Fruit fly (Drosophila melanogaster) whole organism, embryonic: ENCODE results near the gene Ptp10D.

Source experiments
- Adf1 ChIP-seq: fragments of 200-800 bp; sonication (Bioruptor generic); IDR thresholded peaks from 2 replicates; pipeline ENCODE4 v1.3.6; 2022; ENCODE audit warnings: missing biosample characterization, missing genetic modification characterization
- Atf-2 ChIP-seq: fragments of 200-800 bp; sonication (Bioruptor generic); optimal IDR thresholded peaks from 2 replicates; lab custom pipeline; 2016; ENCODE audit warnings: missing biosample characterization, missing genetic modification characterization
- Bgb ChIP-seq: fragments of 200-800 bp; sonication (Bioruptor generic); IDR thresholded peaks from 2 replicates; pipeline ENCODE4 v1.3.6; 2022; ENCODE audit warnings: missing biosample characterization, missing genetic modification characterization; ENCODE audit not compliant: partially characterized antibody
- CG10267 ChIP-seq: fragments of 200-800 bp; sonication (Bioruptor generic); optimal IDR thresholded peaks from 2 replicates; lab custom pipeline; 2018; ENCODE audit warnings: missing biosample characterization, mild to moderate bottlenecking, missing genetic modification characterization, moderate library complexity
- CG10543 ChIP-seq: fragments of 200-800 bp; sonication (Bioruptor generic); optimal IDR thresholded peaks from 3 replicates; lab custom pipeline; 2017; ENCODE audit warnings: missing biosample characterization, mild to moderate bottlenecking, missing genetic modification characterization, moderate library complexity
- CG11085 ChIP-seq: fragments of 200-800 bp; sonication (Bioruptor generic); IDR thresholded peaks from 2 replicates; pipeline ENCODE4 v1.3.6; 2022; ENCODE audit warnings: missing biosample characterization, missing genetic modification characterization
- CG11398 ChIP-seq: fragments of 200-800 bp; sonication (Bioruptor generic); optimal IDR thresholded peaks from 2 replicates; lab custom pipeline; 2016; ENCODE audit warnings: missing biosample characterization, missing genetic modification characterization
- CG1233 ChIP-seq: fragments of 200-800 bp; sonication (Bioruptor generic); optimal IDR thresholded peaks from 4 replicates; lab custom pipeline; 2018; ENCODE audit warnings: missing biosample characterization, mild to moderate bottlenecking, missing genetic modification characterization
- CG12391 ChIP-seq: fragments of 200-800 bp; sonication (Bioruptor generic); optimal IDR thresholded peaks from 3 replicates; lab custom pipeline; 2018; ENCODE audit warnings: missing biosample characterization, mild to moderate bottlenecking, missing genetic modification characterization, moderate library complexity
- CG14710 ChIP-seq: fragments of 200-800 bp; sonication (Bioruptor generic); optimal IDR thresholded peaks from 3 replicates; lab custom pipeline; 2019; ENCODE audit warnings: missing biosample characterization, mild to moderate bottlenecking, missing genetic modification characterization, moderate library complexity
- CG14965 ChIP-seq: fragments of 200-800 bp; sonication (Bioruptor generic); optimal IDR thresholded peaks from 2 replicates; lab custom pipeline; 2016; ENCODE audit warnings: missing biosample characterization, missing genetic modification characterization, borderline replicate concordance
- CG1602 ChIP-seq: fragments of 200-800 bp; sonication (Bioruptor generic); optimal IDR thresholded peaks from 3 replicates; lab custom pipeline; 2016; ENCODE audit warnings: missing biosample characterization, missing genetic modification characterization
- CG17912 ChIP-seq: fragments of 200-800 bp; sonication (Bioruptor generic); optimal IDR thresholded peaks from 2 replicates; lab custom pipeline; 2018; ENCODE audit warnings: missing biosample characterization, mild to moderate bottlenecking, missing genetic modification characterization
- CG18764 ChIP-seq: fragments of 200-800 bp; sonication (Bioruptor generic); optimal IDR thresholded peaks from 3 replicates; lab custom pipeline; 2016; ENCODE audit warnings: missing biosample characterization, missing genetic modification characterization
- CG2202 ChIP-seq: fragments of 200-800 bp; sonication (Bioruptor generic); optimal IDR thresholded peaks from 2 replicates; lab custom pipeline; 2018; ENCODE audit warnings: missing biosample characterization, mild to moderate bottlenecking, missing genetic modification characterization
- CG3065 ChIP-seq: fragments of 200-800 bp; sonication (Bioruptor generic); optimal IDR thresholded peaks from 2 replicates; lab custom pipeline; 2016; ENCODE audit warnings: missing biosample characterization, missing genetic modification characterization
- CG3847 ChIP-seq: fragments of 200-800 bp; sonication (Bioruptor generic); IDR thresholded peaks from 2 replicates; pipeline ENCODE4 v1.3.6; 2022; ENCODE audit warnings: missing biosample characterization, missing genetic modification characterization
- CG42726 ChIP-seq: fragments of 200-800 bp; sonication (Bioruptor generic); IDR thresholded peaks from 2 replicates; pipeline ENCODE4 v1.3.6; 2022; ENCODE audit warnings: missing biosample characterization, missing genetic modification characterization; ENCODE audit not compliant: partially characterized antibody
- CG4617 ChIP-seq: fragments of 200-800 bp; sonication (Bioruptor generic); optimal IDR thresholded peaks from 3 replicates; lab custom pipeline; 2016; ENCODE audit warnings: missing biosample characterization, missing genetic modification characterization, borderline replicate concordance
- CG5180 ChIP-seq: fragments of 200-800 bp; sonication (Bioruptor generic); optimal IDR thresholded peaks from 3 replicates; lab custom pipeline; 2017; ENCODE audit warnings: missing biosample characterization, missing genetic modification characterization, mild to moderate bottlenecking, moderate library complexity, missing genetic modification reagents
- CG8478 ChIP-seq: fragments of >200 bp; optimal IDR thresholded peaks from 2 replicates; lab custom pipeline; 2018
- CG9817 ChIP-seq: fragments of 200-800 bp; sonication (Bioruptor generic); optimal IDR thresholded peaks from 2 replicates; lab custom pipeline; 2018; ENCODE audit warnings: missing biosample characterization, mild to moderate bottlenecking, missing genetic modification characterization, moderate library complexity
- CHES-1-like ChIP-seq: fragments of 200-800 bp; sonication (Bioruptor generic); optimal IDR thresholded peaks from 2 replicates; lab custom pipeline; 2016; ENCODE audit warnings: missing biosample characterization, missing genetic modification characterization
- Camta ChIP-seq: fragments of 200-800 bp; sonication (Bioruptor generic); optimal IDR thresholded peaks from 2 replicates; lab custom pipeline; 2016; ENCODE audit warnings: missing biosample characterization, missing genetic modification characterization
- Chrac-16 ChIP-seq: fragments of 200-800 bp; sonication (Bioruptor generic); optimal IDR thresholded peaks from 3 replicates; lab custom pipeline; 2016; ENCODE audit warnings: missing biosample characterization, missing genetic modification characterization
- CrebB ChIP-seq: fragments of 200-800 bp; sonication (Bioruptor generic); optimal IDR thresholded peaks from 3 replicates; lab custom pipeline; 2018; ENCODE audit warnings: missing biosample characterization, mild to moderate bottlenecking, missing genetic modification characterization
- Dbx ChIP-seq: fragments of 200-800 bp; sonication (Bioruptor generic); IDR thresholded peaks from 3 replicates; pipeline ENCODE4 v1.3.6; 2022; ENCODE audit warnings: missing biosample characterization, missing genetic modification characterization
- Fer3 ChIP-seq: fragments of 200-800 bp; sonication (Bioruptor generic); optimal IDR thresholded peaks from 2 replicates; lab custom pipeline; 2018; ENCODE audit warnings: missing biosample characterization, mild to moderate bottlenecking, missing genetic modification characterization, moderate library complexity
- GATAe ChIP-seq: fragments of 200-800 bp; sonication (Bioruptor generic); conservative IDR thresholded peaks from 2 replicates; pipeline ENCODE4 v1.3.6; 2022; ENCODE audit warnings: missing biosample characterization, missing genetic modification characterization
- HHEX ChIP-seq: fragments of 200-800 bp; sonication (Bioruptor generic); optimal IDR thresholded peaks from 3 replicates; lab custom pipeline; 2017; ENCODE audit warnings: missing biosample characterization, mild to moderate bottlenecking, missing genetic modification characterization, missing genetic modification reagents
- Hey ChIP-seq: fragments of 200-800 bp; sonication (Bioruptor generic); optimal IDR thresholded peaks from 3 replicates; lab custom pipeline; 2018; ENCODE audit warnings: missing biosample characterization, mild to moderate bottlenecking, missing genetic modification characterization
- Hmx ChIP-seq: fragments of 200-800 bp; sonication (Bioruptor generic); optimal IDR thresholded peaks from 2 replicates; lab custom pipeline; 2016; ENCODE audit warnings: missing biosample characterization, missing genetic modification characterization
- Lpt ChIP-seq: fragments of >200 bp; optimal IDR thresholded peaks from 2 replicates; lab custom pipeline; 2018; ENCODE audit warnings: missing biosample characterization, missing genetic modification characterization
- MESR4 ChIP-seq: fragments of 200-800 bp; sonication (Bioruptor generic); optimal IDR thresholded peaks from 2 replicates; lab custom pipeline; 2018; ENCODE audit warnings: missing biosample characterization, mild to moderate bottlenecking, missing genetic modification characterization, moderate library complexity
- Mrtf ChIP-seq: fragments of 200-800 bp; sonication (Bioruptor generic); IDR thresholded peaks from 3 replicates; pipeline ENCODE4 v1.3.6; 2022; ENCODE audit warnings: missing biosample characterization, missing genetic modification characterization
- Tbp ChIP-seq: fragments of >200 bp; optimal IDR thresholded peaks from 2 replicates; lab custom pipeline; 2018; ENCODE audit warnings: missing biosample characterization, missing genetic modification characterization
- Xrp1 ChIP-seq: fragments of 200-800 bp; sonication (Bioruptor generic); IDR thresholded peaks from 2 replicates; pipeline ENCODE4 v1.3.6; 2022; ENCODE audit warnings: missing biosample characterization, missing genetic modification characterization
- chn ChIP-seq: fragments of 200-800 bp; sonication (Bioruptor generic); optimal IDR thresholded peaks from 2 replicates; lab custom pipeline; 2016; ENCODE audit warnings: missing biosample characterization, missing genetic modification characterization
- dimm ChIP-seq: fragments of 200-800 bp; sonication (Bioruptor generic); IDR thresholded peaks from 2 replicates; pipeline ENCODE4 v1.3.6; 2022; ENCODE audit warnings: missing biosample characterization, missing genetic modification characterization
- disco-r ChIP-seq: fragments of 200-800 bp; sonication (Bioruptor generic); optimal IDR thresholded peaks from 2 replicates; lab custom pipeline; 2016; ENCODE audit warnings: missing biosample characterization, missing genetic modification characterization
- dmrt11E ChIP-seq: fragments of 200-800 bp; sonication (Bioruptor generic); optimal IDR thresholded peaks from 3 replicates; lab custom pipeline; 2018; ENCODE audit warnings: missing biosample characterization, mild to moderate bottlenecking, missing genetic modification characterization, moderate library complexity
- emc ChIP-seq: fragments of 200-800 bp; sonication (Bioruptor generic); optimal IDR thresholded peaks from 2 replicates; lab custom pipeline; 2016; ENCODE audit warnings: missing biosample characterization, missing genetic modification characterization
- gcm2 ChIP-seq: fragments of 200-800 bp; sonication (Bioruptor generic); optimal IDR thresholded peaks from 2 replicates; lab custom pipeline; 2016; ENCODE audit warnings: missing biosample characterization, missing genetic modification characterization
- lmd ChIP-seq: fragments of 200-800 bp; sonication (Bioruptor generic); IDR thresholded peaks from 2 replicates; pipeline ENCODE4 v1.3.6; 2022; ENCODE audit warnings: missing biosample characterization, missing genetic modification characterization
- repo ChIP-seq: fragments of 200-800 bp; sonication (Bioruptor generic); optimal IDR thresholded peaks from 2 replicates; lab custom pipeline; 2016; ENCODE audit warnings: missing biosample characterization, missing genetic modification characterization
- row ChIP-seq: fragments of 200-800 bp; sonication (Bioruptor generic); IDR thresholded peaks from 3 replicates; pipeline ENCODE4 v1.3.6; 2022; ENCODE audit warnings: missing biosample characterization, missing genetic modification characterization
- sd ChIP-seq: fragments of 200-800 bp; sonication (Bioruptor generic); optimal IDR thresholded peaks from 3 replicates; lab custom pipeline; 2018; ENCODE audit warnings: missing biosample characterization, mild to moderate bottlenecking, missing genetic modification characterization, moderate library complexity
- sna ChIP-seq: fragments of 200-800 bp; sonication (Bioruptor generic); IDR thresholded peaks from 2 replicates; pipeline ENCODE4 v1.3.6; 2022; ENCODE audit warnings: missing biosample characterization, missing genetic modification characterization; ENCODE audit not compliant: partially characterized antibody
- stc ChIP-seq: fragments of 200-800 bp; sonication (Bioruptor generic); IDR thresholded peaks from 2 replicates; pipeline ENCODE4 v1.3.6; 2022; ENCODE audit warnings: missing biosample characterization, missing genetic modification characterization
- vfl ChIP-seq: fragments of 200-800 bp; sonication (Bioruptor generic); optimal IDR thresholded peaks from 2 replicates; lab custom pipeline; 2016; ENCODE audit warnings: missing biosample characterization, missing genetic modification characterization
- vvl ChIP-seq: fragments of 200-800 bp; sonication (Bioruptor generic); IDR thresholded peaks from 2 replicates; pipeline ENCODE4 v1.3.6; 2022; ENCODE audit warnings: missing biosample characterization, missing genetic modification characterization

The Ptp10D gene

dm6 chrX:11678539-11679040 is 56.8 kb downstream of the Ptp10D start, which contains the start of the genes Vlet and bif (continued):
- TF ChIP-seq disco-r (GFP tag; lab: Kevin White, UChicago) (no peak), CG2202 (tag; lab: Kevin White, UChicago) (no peak), stc (GFP tag; lab: Robert Waterston, UW) (no peak), lmd (GFP tag; lab: Robert Waterston, UW) (peak; percentile 60), Chrac-16 (GFP tag; lab: Kevin White, UChicago) (peak; percentile 64), Dbx (0 out of 3 replicates have a peak, but pooled peaks have one; percentile 48), HHEX (GFP tag; lab: Kevin White, UChicago) (peak; percentile 52), CG14710 (tag; lab: Kevin White, UChicago) (peak; percentile 84), CG1602 (GFP tag; lab: Kevin White, UChicago) (peak; percentile 52), GATAe (GFP tag; lab: Robert Waterston, UW) (no peak), CG17912 (no peak), CG9817 (peak; percentile 78), CG8478 (lab: Kevin White, UChicago) (no peak), CG11398 (no peak), vfl (peak; percentile 50), emc (no peak), CG4617 (GFP tag; lab: Kevin White, UChicago) (peak; percentile 23), Adf1 (GFP tag; lab: Robert Waterston, UW) (no peak), sna (GFP tag; lab: Robert Waterston, UW) (no peak), CG42726 (GFP tag; lab: Robert Waterston, UW) (peak; percentile 35; the same call in 1 of the 2 replicates), CG14965 (GFP tag; lab: Kevin White, UChicago) (no peak), CrebB (peak; percentile 25), CG10267 (tag; lab: Kevin White, UChicago) (peak; percentile 76), CG1233 (peak; percentile 62), dimm (GFP tag; lab: Robert Waterston, UW) (no peak), sd (tag; lab: Kevin White, UChicago) (no peak), Xrp1 (GFP tag; lab: Robert Waterston, UW) (peak; percentile 40; the same call in 1 of the 2 replicates), MESR4 (GFP tag; lab: Kevin White, UChicago) (no peak), Hmx (GFP tag; lab: Kevin White, UChicago) (no peak), repo (GFP tag; lab: Kevin White, UChicago) (no peak), gcm2 (GFP tag; lab: Kevin White, UChicago) (no peak), CG5180 (GFP tag; lab: Kevin White, UChicago) (peak; percentile 25), dmrt11E (peak; percentile 66), CG3847 (GFP tag; lab: Robert Waterston, UW) (peak; percentile 73), CG18764 (GFP tag; lab: Kevin White, UChicago) (peak; percentile 16), row (peak; percentile 76), vvl (GFP tag; lab: Robert Waterston, UW) (0 out of 2 replicates have a peak, but pooled peaks have one; percentile 52), CHES-1-like (GFP tag; lab: Kevin White, UChicago) (no peak), Camta (peak; percentile 20), Atf-2 (peak; percentile 19), Mrtf (GFP tag; lab: Robert Waterston, UW) (no peak), CG3065 (no peak), chn (GFP tag; lab: Kevin White, UChicago) (peak; percentile 43), Tbp (GFP tag; lab: Kevin White, UChicago) (no peak), CG11085 (GFP tag; lab: Robert Waterston, UW) (no peak), Lpt (GFP tag; lab: Kevin White, UChicago) (no peak), Hey (tag; lab: Kevin White, UChicago) (no peak), CG10543 (GFP tag; lab: Kevin White, UChicago) (peak; percentile 70), Fer3 (peak; percentile 69), CG12391 (peak; percentile 77), Bgb (GFP tag; lab: Robert Waterston, UW) (peak; percentile 61)
